Worm (Caenorhabditis elegans): ENCODE results near the gene F52H2.5.

The F52H2.5 gene

ce11 chrX:2516949-2517696 lies 42.8 kb downstream of the F52H2.5 start:
- TF ChIP-seq sox-2 (GFP tag; IDR thresholded peaks at IDR 0.05) (no peak), ttx-3 (tag; optimal IDR thresholded peaks at IDR 0.05) (no peak), ceh-9 (tag; optimal IDR thresholded peaks at IDR 0.05) (no peak), hlh-6 (tag; optimal IDR thresholded peaks at IDR 0.05) (no peak), unc-42 (tag; optimal IDR thresholded peaks at IDR 0.05) (peak; percentile 60)

DNA sequence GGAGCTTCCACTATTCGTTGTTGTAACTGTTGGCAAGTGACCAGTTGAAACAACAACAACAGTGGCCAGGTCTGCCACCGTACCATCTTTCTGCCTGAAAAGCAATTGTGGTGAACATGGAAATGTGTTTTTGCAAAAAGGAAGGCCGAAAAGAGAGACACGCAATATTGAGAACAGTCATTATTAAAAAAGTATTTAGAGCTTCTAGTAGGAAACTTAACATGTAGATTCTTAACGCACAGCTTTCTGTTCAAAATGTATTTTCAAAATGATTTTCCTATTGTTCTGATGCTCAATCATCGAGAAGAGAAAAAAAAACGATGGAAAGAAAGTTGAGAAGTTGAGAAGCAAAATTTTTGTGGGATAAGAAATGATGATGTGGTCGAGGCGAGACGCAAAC lies 44.7 kb downstream of the F52H2.5 start, which contains the start of gene syg-1:
syg-1 (minus strand) TSS at position 101 of the 400 bp plus-strand sequence.
- TF ChIP-seq rnt-1 (tag; optimal IDR thresholded peaks at IDR 0.05) (no peak), fkh-6 (tag; optimal IDR thresholded peaks at IDR 0.05) (no peak), pax-1 (tag; optimal IDR thresholded peaks at IDR 0.05) (no peak), hlh-30 (tag; optimal IDR thresholded peaks at IDR 0.05; ENCODE audit: insufficient read depth) (no peak), odd-2 (tag; optimal IDR thresholded peaks at IDR 0.05) (no peak), ceh-48 (tag; optimal IDR thresholded peaks at IDR 0.05) (no peak), npax-4 (tag; optimal IDR thresholded peaks at IDR 0.05) (no peak), zip-5 (tag; optimal IDR thresholded peaks at IDR 0.05) (no peak), sox-4 (tag; optimal IDR thresholded peaks at IDR 0.05) (no peak), che-1 (tag; optimal IDR thresholded peaks at IDR 0.05) (no peak), K02D7.2 (tag; optimal IDR thresholded peaks at IDR 0.05) (no peak), tbx-7 (tag; optimal IDR thresholded peaks at IDR 0.05) (no peak), lin-11 (tag; optimal IDR thresholded peaks at IDR 0.05) (no peak)

- TF ChIP-seq unc-42 (tag; optimal IDR thresholded peaks at IDR 0.05) (peak; percentile 27), pax-1 (tag; optimal IDR thresholded peaks at IDR 0.05) (no peak), unc-55 (GFP tag; optimal IDR thresholded peaks at IDR 0.05) (peak; percentile 68)
Observed at ce11 chrX:2513667-2514198, 46.1 kb downstream of the F52H2.5 start.

- TF ChIP-seq C38D4.7 (GFP tag; optimal IDR thresholded peaks at IDR 0.05) (no peak), K02D7.2 (tag; optimal IDR thresholded peaks at IDR 0.05) (no peak), lim-6 (tag; optimal IDR thresholded peaks at IDR 0.05) (no peak), Y22D7AL.16 (tag; optimal IDR thresholded peaks at IDR 0.05) (no peak), hlh-30 (tag; optimal IDR thresholded peaks at IDR 0.05; ENCODE audit: insufficient read depth) (no peak), pag-3 (tag; optimal IDR thresholded peaks at IDR 0.05; ENCODE audit: borderline replicate concordance) (no peak)
Observed at ce11 chrX:2508449-2508848, 51.4 kb downstream of the F52H2.5 start, which contains the start of gene K02E10.7. Gene K02E10.7 (minus strand): TSS chrX:2508549.
